Fruit fly (Drosophila melanogaster): ENCODE measurements around the gene odd.

Gene odd

dm6 chr2L:3629466-3629865 is 22.9 kb upstream of the odd start:
- TF ChIP-seq CG14711 (tag; optimal IDR thresholded peaks at IDR 0.05) (no peak), CG7101 (tag; optimal IDR thresholded peaks at IDR 0.05) (no peak), Mnt (GFP tag; optimal IDR thresholded peaks at IDR 0.05) (no peak), Crg-1 (GFP tag; optimal IDR thresholded peaks at IDR 0.05) (no peak), CG5204 (GFP tag; optimal IDR thresholded peaks at IDR 0.05) (no peak), ovo (GFP tag; optimal IDR thresholded peaks at IDR 0.05) (no peak), Hr96 (GFP tag; optimal IDR thresholded peaks at IDR 0.05) (no peak), pad (GFP tag; optimal IDR thresholded peaks at IDR 0.05) (no peak), cic (GFP tag; optimal IDR thresholded peaks at IDR 0.05) (no peak), Clk (GFP tag; optimal IDR thresholded peaks at IDR 0.05) (no peak), CG12768 (GFP tag; optimal IDR thresholded peaks at IDR 0.05) (no peak)

dm6 chr2L:3628819-3629218 is 22.3 kb upstream of the odd start:
- TF ChIP-seq Clk (GFP tag; optimal IDR thresholded peaks at IDR 0.05) (peak; percentile 20), CG12768 (GFP tag; optimal IDR thresholded peaks at IDR 0.05) (peak; percentile 31), Mnt (GFP tag; optimal IDR thresholded peaks at IDR 0.05) (peak; percentile 79), cnc (optimal IDR thresholded peaks at IDR 0.05) (no peak), CG5204 (GFP tag; optimal IDR thresholded peaks at IDR 0.05) (no peak), Crg-1 (GFP tag; optimal IDR thresholded peaks at IDR 0.05) (peak; percentile 83), CG1620 (GFP tag; optimal IDR thresholded peaks at IDR 0.05) (peak; percentile 24), tj (GFP tag; optimal IDR thresholded peaks at IDR 0.05) (no peak), bab1 (GFP tag; optimal IDR thresholded peaks at IDR 0.05) (no peak), ovo (GFP tag; optimal IDR thresholded peaks at IDR 0.05) (no peak), CG7101 (tag; optimal IDR thresholded peaks at IDR 0.05) (peak; percentile 33), pad (GFP tag; optimal IDR thresholded peaks at IDR 0.05) (peak; percentile 5), cic (GFP tag; optimal IDR thresholded peaks at IDR 0.05) (peak; percentile 71), CG11617 (GFP tag; optimal IDR thresholded peaks at IDR 0.05) (no peak), kay (GFP tag; ENCODE audit: borderline replicate concordance) (peak; percentile 86), CG33017 (tag; optimal IDR thresholded peaks at IDR 0.05) (peak; percentile 41)

- TF ChIP-seq Hr96 (GFP tag; optimal IDR thresholded peaks at IDR 0.05) (no peak), Clk (GFP tag; optimal IDR thresholded peaks at IDR 0.05) (no peak), tj (GFP tag; optimal IDR thresholded peaks at IDR 0.05) (no peak), CG7101 (tag; optimal IDR thresholded peaks at IDR 0.05) (no peak), CG1620 (GFP tag; optimal IDR thresholded peaks at IDR 0.05) (no peak), Mnt (GFP tag; optimal IDR thresholded peaks at IDR 0.05) (no peak), CG11617 (GFP tag; optimal IDR thresholded peaks at IDR 0.05) (no peak), ovo (GFP tag; optimal IDR thresholded peaks at IDR 0.05) (no peak), bab1 (GFP tag; optimal IDR thresholded peaks at IDR 0.05) (no peak), kay (GFP tag; ENCODE audit: borderline replicate concordance) (no peak), Crg-1 (GFP tag; optimal IDR thresholded peaks at IDR 0.05) (no peak), CG33017 (tag; optimal IDR thresholded peaks at IDR 0.05) (no peak), CG7045 (GFP tag; optimal IDR thresholded peaks at IDR 0.05) (no peak), CG5204 (GFP tag; optimal IDR thresholded peaks at IDR 0.05) (no peak), cic (GFP tag; optimal IDR thresholded peaks at IDR 0.05) (no peak), toe (GFP tag; optimal IDR thresholded peaks at IDR 0.05) (no peak), CG12768 (GFP tag; optimal IDR thresholded peaks at IDR 0.05) (no peak)
These were observed 18.2 kb upstream of the odd start for dm6 chr2L:3624784-3625183.

- TF ChIP-seq CG5204 (GFP tag; optimal IDR thresholded peaks at IDR 0.05) = no peak
- no peak for TF ChIP-seq bab1 (GFP tag; optimal IDR thresholded peaks at IDR 0.05)
- no peak for TF ChIP-seq CG11617 (GFP tag; optimal IDR thresholded peaks at IDR 0.05)
- no peak for TF ChIP-seq cic (GFP tag; optimal IDR thresholded peaks at IDR 0.05)
- TF ChIP-seq cnc (optimal IDR thresholded peaks at IDR 0.05) = no peak
- no peak for TF ChIP-seq Hr96 (GFP tag; optimal IDR thresholded peaks at IDR 0.05)
- TF ChIP-seq toe (GFP tag; optimal IDR thresholded peaks at IDR 0.05) = no peak
These were observed 15.0 kb upstream of the odd start, which contains the start of gene CG15418 for dm6 chr2L:3621604-3622003. TSS of gene CG15418 (minus strand) at chr2L:3621704.

- no peak for TF ChIP-seq tj (GFP tag; optimal IDR thresholded peaks at IDR 0.05)
- TF ChIP-seq cnc (optimal IDR thresholded peaks at IDR 0.05) = peak in 1 of 2 experiments; percentile 77
- TF ChIP-seq CG1620 (GFP tag; optimal IDR thresholded peaks at IDR 0.05) = no peak
- TF ChIP-seq CG11617 (GFP tag; optimal IDR thresholded peaks at IDR 0.05) = no peak
- no peak for TF ChIP-seq pad (GFP tag; optimal IDR thresholded peaks at IDR 0.05)
- TF ChIP-seq CG5204 (GFP tag; optimal IDR thresholded peaks at IDR 0.05) = no peak
- peak; percentile 88 for TF ChIP-seq cic (GFP tag; optimal IDR thresholded peaks at IDR 0.05)
- no peak for TF ChIP-seq CG33017 (tag; optimal IDR thresholded peaks at IDR 0.05)
- TF ChIP-seq bab1 (GFP tag; optimal IDR thresholded peaks at IDR 0.05) = peak; percentile 20
- no peak for TF ChIP-seq CG7045 (GFP tag; optimal IDR thresholded peaks at IDR 0.05)
- TF ChIP-seq Hr96 (GFP tag; optimal IDR thresholded peaks at IDR 0.05) = no peak
These were observed 12.3 kb upstream of the odd start, which contains the start of gene Ugt36A1 for dm6 chr2L:3618818-3619362. TSS of gene Ugt36A1 (plus strand) at chr2L:3619097.

dm6 chr2L:3615156-3615555 is 8.6 kb upstream of the odd start:
- TF ChIP-seq Crg-1 (GFP tag; optimal IDR thresholded peaks at IDR 0.05) (no peak), Hr96 (GFP tag; optimal IDR thresholded peaks at IDR 0.05) (no peak), CG33017 (tag; optimal IDR thresholded peaks at IDR 0.05) (no peak), pad (GFP tag; optimal IDR thresholded peaks at IDR 0.05) (no peak), cic (GFP tag; optimal IDR thresholded peaks at IDR 0.05) (no peak), toe (GFP tag; optimal IDR thresholded peaks at IDR 0.05) (no peak), tj (GFP tag; optimal IDR thresholded peaks at IDR 0.05) (no peak), CG7045 (GFP tag; optimal IDR thresholded peaks at IDR 0.05) (no peak), CG12768 (GFP tag; optimal IDR thresholded peaks at IDR 0.05) (no peak), CG1620 (GFP tag; optimal IDR thresholded peaks at IDR 0.05) (no peak), Clk (GFP tag; optimal IDR thresholded peaks at IDR 0.05) (no peak), ovo (GFP tag; optimal IDR thresholded peaks at IDR 0.05) (no peak), CG5204 (GFP tag; optimal IDR thresholded peaks at IDR 0.05) (no peak), CG14711 (tag; optimal IDR thresholded peaks at IDR 0.05) (no peak), kay (GFP tag; ENCODE audit: borderline replicate concordance) (no peak)

Measured in whole organism, adult.